Fruit fly (Drosophila melanogaster): ENCODE data around the gene Mfe2.

Gene Mfe2

dm6 chrX:16286083-16286666 is 15.4 kb downstream of the Mfe2 start, which contains the start of gene UQCR-14:
Gene UQCR-14, plus strand, starts transcription at chrX:16286288.
- TF ChIP-seq noc (tag; optimal IDR thresholded peaks at IDR 0.05): peak; percentile 19

- TF ChIP-seq noc (tag; optimal IDR thresholded peaks at IDR 0.05): peak; percentile 28
Observed at dm6 chrX:16288492-16288964, 17.8 kb downstream of the Mfe2 start, which contains the start of the genes CG32576 and caz. Gene CG32576, minus strand, starts transcription at chrX:16288533. Gene caz, plus strand, starts transcription at chrX:16288810.

- TF ChIP-seq noc (tag; optimal IDR thresholded peaks at IDR 0.05): no peak
Observed at dm6 chrX:16288999-16289398, 18.2 kb downstream of the Mfe2 start.

- no peak for TF ChIP-seq noc (tag; optimal IDR thresholded peaks at IDR 0.05)
Observed at dm6 chrX:16292646-16293045, 21.9 kb downstream of the Mfe2 start.

dm6 chrX:16296423-16297292 is 25.9 kb downstream of the Mfe2 start, which contains the start of gene CG3632:
Gene CG3632, plus strand, starts transcription at chrX:16296671.
- no peak for TF ChIP-seq noc (tag; optimal IDR thresholded peaks at IDR 0.05)

dm6 chrX:16297618-16298017 is 26.9 kb downstream of the Mfe2 start, which contains the start of gene ERp44:
Gene ERp44, minus strand, starts transcription at chrX:16297718.
- TF ChIP-seq noc (tag; optimal IDR thresholded peaks at IDR 0.05): no peak

DNA sequence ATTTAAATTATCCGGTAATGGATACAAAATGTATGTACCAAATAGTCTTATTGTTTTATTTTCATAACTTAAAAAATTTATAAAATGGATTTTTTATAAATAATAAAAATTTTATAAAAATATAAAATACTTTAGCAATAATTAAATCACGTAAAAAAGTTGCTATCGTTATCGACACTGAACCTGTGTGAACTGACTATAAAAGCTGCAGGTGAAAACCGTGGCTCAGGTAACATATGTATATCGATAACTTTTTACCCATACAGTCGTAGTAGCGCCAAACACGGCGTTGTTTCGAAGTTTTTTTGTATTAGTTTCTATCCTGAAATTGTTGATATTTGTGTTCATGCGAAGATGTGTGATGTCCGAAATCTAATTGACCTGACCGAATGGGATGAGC is 32.9 kb downstream of the Mfe2 start, which contains the start of gene CG3679:
Gene CG3679, plus strand, starts transcription at position 235 of the 400 bp plus-strand sequence.
- no peak for TF ChIP-seq noc (tag; optimal IDR thresholded peaks at IDR 0.05)

DNA sequence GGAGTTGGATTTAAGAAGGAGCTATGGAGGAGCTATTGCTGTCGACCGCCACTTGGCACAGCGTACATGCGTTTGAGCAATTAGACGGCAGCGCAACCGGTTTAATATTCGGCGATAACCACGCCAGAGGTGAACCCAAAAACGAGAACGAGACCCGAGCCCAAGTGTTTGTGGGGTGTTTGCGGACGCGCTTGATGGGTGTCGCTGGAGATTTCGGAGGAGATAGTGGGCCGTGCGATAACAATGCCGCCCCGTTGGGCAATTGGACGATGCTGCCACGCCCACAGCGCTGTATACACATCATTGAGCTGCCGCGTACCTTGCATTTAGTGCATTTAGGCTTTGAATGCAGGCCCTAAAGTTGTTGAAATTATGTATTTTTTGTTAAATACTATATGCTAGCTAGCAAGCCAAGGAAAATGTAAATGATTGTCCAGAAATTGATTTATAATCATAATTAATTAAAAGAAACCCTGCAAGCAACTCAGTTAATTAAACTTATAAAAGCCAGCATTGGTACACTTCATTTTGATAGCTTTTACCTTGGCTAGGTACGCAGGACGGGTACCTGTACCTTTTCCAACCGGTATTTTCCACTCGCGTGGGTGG is 37.7 kb downstream of the Mfe2 start, which contains the start of gene Had1:
Gene Had1, minus strand, starts transcription at position 358 of the 609 bp plus-strand sequence.
- TF ChIP-seq noc (tag; optimal IDR thresholded peaks at IDR 0.05): no peak

- TF ChIP-seq noc (tag; optimal IDR thresholded peaks at IDR 0.05): no peak
Observed at dm6 chrX:16308953-16309352, 38.2 kb downstream of the Mfe2 start.

- no peak for TF ChIP-seq noc (tag; optimal IDR thresholded peaks at IDR 0.05)
Observed at dm6 chrX:16309764-16310163, 39.0 kb downstream of the Mfe2 start.

- TF ChIP-seq noc (tag; optimal IDR thresholded peaks at IDR 0.05): no peak
Observed at dm6 chrX:16313078-16313875, 42.5 kb downstream of the Mfe2 start, which contains the start of the genes CG9915 and SWIP. Gene CG9915, minus strand, starts transcription at chrX:16313138. Gene SWIP, plus strand, starts transcription at chrX:16313709.

DNA sequence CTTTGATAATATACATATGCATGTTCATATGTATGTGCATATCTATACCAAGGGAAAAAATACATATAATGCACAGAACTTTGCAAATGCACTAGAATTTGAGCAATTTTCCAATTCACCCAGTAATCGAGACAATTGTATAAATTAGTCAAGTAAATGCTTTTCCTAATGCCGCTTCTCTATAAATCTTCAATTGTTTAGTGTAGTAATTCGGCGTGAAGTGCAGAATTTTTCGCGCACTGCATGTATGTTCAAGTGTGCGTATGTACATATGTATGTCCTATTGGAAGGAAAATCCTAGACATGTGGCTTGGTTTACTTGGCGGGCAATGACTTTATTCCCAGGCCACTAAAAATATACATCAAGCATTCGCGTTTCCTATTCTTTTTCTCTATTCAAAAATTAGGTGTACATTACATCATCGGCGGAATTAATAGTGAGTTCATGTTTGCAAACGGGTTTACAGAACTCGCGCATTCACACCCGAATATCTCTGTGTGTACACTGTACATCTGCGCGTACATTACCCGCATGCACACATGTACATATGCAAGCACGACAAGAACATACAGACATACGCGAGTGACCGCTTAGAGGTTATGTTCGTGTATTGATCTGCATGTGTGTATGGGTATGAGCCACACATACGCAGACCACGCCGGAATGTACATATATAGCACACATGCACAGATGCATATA is 48.3 kb downstream of the Mfe2 start:
- TF ChIP-seq noc (tag; optimal IDR thresholded peaks at IDR 0.05): peak; percentile 8

- TF ChIP-seq noc (tag; optimal IDR thresholded peaks at IDR 0.05): no peak
Observed at dm6 chrX:16319558-16319924, 48.8 kb downstream of the Mfe2 start.

DNA sequence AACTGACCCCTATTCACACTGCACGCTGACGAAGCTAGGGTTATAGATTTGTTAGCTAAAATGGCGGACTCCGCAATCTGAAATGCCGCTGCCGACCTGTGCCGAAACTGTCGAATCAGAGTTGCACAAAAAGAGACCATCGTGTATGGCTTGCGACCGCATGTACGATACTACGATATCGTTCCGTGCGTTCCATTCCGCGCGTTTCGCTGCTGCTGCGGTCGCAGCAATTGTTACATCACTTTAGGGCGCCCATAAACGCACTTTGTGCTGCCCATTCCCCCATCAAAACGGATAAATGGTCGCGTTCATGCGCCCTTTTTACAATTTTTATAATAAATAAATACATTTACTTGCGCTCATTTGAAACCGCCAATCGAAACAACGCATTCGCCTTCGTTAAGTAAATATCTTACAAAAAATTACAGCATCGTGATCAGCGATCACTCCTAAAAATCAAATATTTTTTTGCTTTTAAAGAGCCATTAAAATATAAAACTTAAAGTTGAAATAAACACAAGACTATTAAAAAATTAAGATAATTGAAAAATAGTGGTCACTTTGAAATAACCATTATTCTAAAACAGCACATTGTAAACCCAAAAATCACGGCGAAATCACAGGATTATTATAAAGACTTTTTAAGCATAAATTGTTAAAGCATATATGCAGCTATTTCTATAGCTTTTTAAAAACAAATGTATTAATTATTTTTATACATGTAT is 49.6 kb downstream of the Mfe2 start, which contains the start of gene Cyp1:
Gene Cyp1, minus strand, starts transcription at position 174 of the 725 bp plus-strand sequence.
- no peak for TF ChIP-seq noc (tag; optimal IDR thresholded peaks at IDR 0.05)
